Fruit fly (Drosophila melanogaster) whole organism, embryonic: ENCODE data around the gene CycB3.
A peak's percentile ranks its signal among the peaks of the same experiment; 100 is the strongest.

Experiments used
- Atf6 ChIP-seq: fragments of 200-800 bp; sonication (Bioruptor generic); IDR thresholded peaks from 2 replicates; pipeline ENCODE4 v1.3.6; 2022; ENCODE audit warnings: missing biosample characterization, missing genetic modification characterization
- CG10959 ChIP-seq: fragments of 200-800 bp; sonication (Bioruptor generic); IDR thresholded peaks from 2 replicates; pipeline ENCODE4 v1.3.6; 2022; ENCODE audit warnings: missing biosample characterization, missing genetic modification characterization
- CG11560 ChIP-seq: fragments of 200-800 bp; sonication (Bioruptor generic); IDR thresholded peaks from 3 replicates; pipeline ENCODE4 v1.3.6; 2022; ENCODE audit warnings: missing biosample characterization, missing genetic modification characterization
- CG11695 ChIP-seq: fragments of 200-800 bp; sonication (Bioruptor generic); IDR thresholded peaks from 3 replicates; pipeline ENCODE4 v1.3.6; 2022; ENCODE audit warnings: missing biosample characterization, missing genetic modification characterization
- CG11696 ChIP-seq: fragments of 200-800 bp; sonication (Bioruptor generic); IDR thresholded peaks from 2 replicates; pipeline ENCODE4 v1.3.6; 2022; ENCODE audit warnings: missing biosample characterization, missing genetic modification characterization
- CG12219 ChIP-seq: fragments of 200-800 bp; sonication (Bioruptor generic); optimal IDR thresholded peaks from 3 replicates; lab custom pipeline; 2018; ENCODE audit warnings: missing biosample characterization, mild to moderate bottlenecking, missing genetic modification characterization
- CG12391 ChIP-seq: fragments of 200-800 bp; sonication (Bioruptor generic); optimal IDR thresholded peaks from 3 replicates; lab custom pipeline; 2018; ENCODE audit warnings: missing biosample characterization, mild to moderate bottlenecking, missing genetic modification characterization, moderate library complexity
- CG14050 ChIP-seq: fragments of 200-800 bp; sonication (Bioruptor generic); IDR thresholded peaks from 3 replicates; pipeline ENCODE4 v1.3.6; 2022; ENCODE audit warnings: missing biosample characterization, missing genetic modification characterization
- CG15601 ChIP-seq: fragments of 200-800 bp; sonication (Bioruptor generic); optimal IDR thresholded peaks from 3 replicates; lab custom pipeline; 2019; ENCODE audit warnings: missing biosample characterization, mild to moderate bottlenecking, missing genetic modification characterization, moderate library complexity
- CG18011 ChIP-seq: fragments of 200-800 bp; sonication (Bioruptor generic); optimal IDR thresholded peaks from 2 replicates; lab custom pipeline; 2017; ENCODE audit warnings: missing biosample characterization, missing genetic modification characterization, mild to moderate bottlenecking, moderate library complexity, missing genotype
- CG30403 ChIP-seq: fragments of 200-800 bp; sonication (Bioruptor generic); optimal IDR thresholded peaks from 3 replicates; lab custom pipeline; 2016; ENCODE audit warnings: missing biosample characterization, missing genetic modification characterization
- CG3065 ChIP-seq: fragments of 200-800 bp; sonication (Bioruptor generic); optimal IDR thresholded peaks from 2 replicates; lab custom pipeline; 2016; ENCODE audit warnings: missing biosample characterization, missing genetic modification characterization
- CG31365 ChIP-seq: fragments of 200-800 bp; sonication (Bioruptor generic); optimal IDR thresholded peaks from 2 replicates; lab custom pipeline; 2018; ENCODE audit warnings: missing biosample characterization, mild to moderate bottlenecking, missing genetic modification characterization
- CG3163 ChIP-seq: fragments of 200-800 bp; sonication (Bioruptor generic); optimal IDR thresholded peaks from 3 replicates; lab custom pipeline; 2016; ENCODE audit warnings: missing biosample characterization, missing genetic modification characterization
- CG32767 ChIP-seq: fragments of 200-800 bp; sonication (Bioruptor generic); IDR thresholded peaks from 2 replicates; pipeline ENCODE4 v1.3.6; 2022; ENCODE audit warnings: missing biosample characterization, missing genetic modification characterization
- CG4328 ChIP-seq: fragments of 200-800 bp; sonication (Bioruptor generic); optimal IDR thresholded peaks from 3 replicates; lab custom pipeline; 2017; ENCODE audit warnings: missing biosample characterization, missing genetic modification reagents, missing genetic modification characterization
- CG4404 ChIP-seq: fragments of 200-800 bp; sonication (Bioruptor generic); IDR thresholded peaks from 2 replicates; pipeline ENCODE4 v1.3.6; 2022; ENCODE audit warnings: missing biosample characterization, missing genetic modification characterization
- CG6683 ChIP-seq: fragments of 200-800 bp; sonication (Bioruptor generic); optimal IDR thresholded peaks from 2 replicates; lab custom pipeline; 2017; ENCODE audit warnings: missing biosample characterization, mild to moderate bottlenecking, missing genetic modification characterization, missing genetic modification reagents
- Camta ChIP-seq: fragments of 200-800 bp; sonication (Bioruptor generic); optimal IDR thresholded peaks from 2 replicates; lab custom pipeline; 2016; ENCODE audit warnings: missing biosample characterization, missing genetic modification characterization
- CrebB ChIP-seq: fragments of 200-800 bp; sonication (Bioruptor generic); optimal IDR thresholded peaks from 3 replicates; lab custom pipeline; 2018; ENCODE audit warnings: missing biosample characterization, mild to moderate bottlenecking, missing genetic modification characterization
- Dfd ChIP-seq, 2 experiments: fragments of >200 bp; optimal IDR thresholded peaks; 2 replicates each; lab custom pipeline; 2017; ENCODE audit warnings: missing biosample characterization in 2 of 2, missing genetic modification characterization in 2 of 2
- Doc3 ChIP-seq: fragments of 200-800 bp; sonication (Bioruptor generic); IDR thresholded peaks from 3 replicates; pipeline ENCODE4 v1.3.6; 2022; ENCODE audit warnings: missing biosample characterization, missing genetic modification characterization; ENCODE audit not compliant: partially characterized antibody
- Eip74EF ChIP-seq, 2 experiments: fragments of 200-800 bp in 1 of 2; fragments of >200 bp in 1 of 2; sonication (Bioruptor generic) in 1 of 2; optimal IDR thresholded peaks; 2 replicates each; lab custom pipeline; 2017 to 2019; ENCODE audit warnings: missing biosample characterization in 2 of 2, missing genetic modification characterization in 2 of 2, mild to moderate bottlenecking in 1 of 2, moderate library complexity in 1 of 2
- Elba2 ChIP-seq: fragments of 200-800 bp; sonication (Bioruptor generic); optimal IDR thresholded peaks from 3 replicates; lab custom pipeline; 2016; ENCODE audit warnings: missing biosample characterization, missing genetic modification characterization
- Gsc ChIP-seq: fragments of 200-800 bp; sonication (Bioruptor generic); IDR thresholded peaks from 2 replicates; pipeline ENCODE4 v1.3.6; 2022; ENCODE audit warnings: missing biosample characterization, missing genetic modification characterization
- Hey ChIP-seq: fragments of 200-800 bp; sonication (Bioruptor generic); optimal IDR thresholded peaks from 3 replicates; lab custom pipeline; 2018; ENCODE audit warnings: missing biosample characterization, mild to moderate bottlenecking, missing genetic modification characterization
- Kr ChIP-seq: fragments of 200-800 bp; sonication (Bioruptor generic); optimal IDR thresholded peaks from 2 replicates; lab custom pipeline; 2017; ENCODE audit warnings: missing biosample characterization, mild to moderate bottlenecking, missing genetic modification characterization
- MBD-R2 ChIP-seq: fragments of 200-800 bp; sonication (Bioruptor generic); IDR thresholded peaks from 2 replicates; pipeline ENCODE4 v1.3.6; 2022; ENCODE audit warnings: missing biosample characterization, missing genetic modification characterization
- MTF-1 ChIP-seq: fragments of 200-800 bp; sonication (Bioruptor generic); optimal IDR thresholded peaks from 2 replicates; lab custom pipeline; 2018; ENCODE audit warnings: missing biosample characterization, mild to moderate bottlenecking, missing genetic modification characterization, borderline replicate concordance
- NC2α ChIP-seq: fragments of 200-800 bp; sonication (Bioruptor generic); optimal IDR thresholded peaks from 2 replicates; lab custom pipeline; 2016; ENCODE audit warnings: missing biosample characterization, missing genetic modification characterization
- NK7.1 ChIP-seq: fragments of 200-800 bp; sonication (Bioruptor generic); optimal IDR thresholded peaks from 3 replicates; lab custom pipeline; 2016; ENCODE audit warnings: missing biosample characterization, missing genetic modification characterization
- Oaz ChIP-seq: fragments of 200-800 bp; sonication (Bioruptor generic); IDR thresholded peaks from 2 replicates; pipeline ENCODE4 v1.3.6; 2022; ENCODE audit warnings: missing biosample characterization, missing genetic modification characterization
- Poxn ChIP-seq: fragments of 200-800 bp; sonication (Bioruptor generic); IDR thresholded peaks from 2 replicates; pipeline ENCODE4 v1.3.6; 2022; ENCODE audit warnings: missing biosample characterization, missing genetic modification characterization
- Ptx1 ChIP-seq: fragments of 200-800 bp; sonication (Bioruptor generic); IDR thresholded peaks from 2 replicates; pipeline ENCODE4 v1.3.6; 2022; ENCODE audit warnings: missing biosample characterization, missing genetic modification characterization
- Ssrp ChIP-seq: fragments of 200-800 bp; sonication (Bioruptor generic); optimal IDR thresholded peaks from 2 replicates; lab custom pipeline; 2018; ENCODE audit warnings: missing biosample characterization, mild to moderate bottlenecking, missing genetic modification characterization, moderate library complexity
- abd-A ChIP-seq: fragments of 200-800 bp; sonication (Bioruptor generic); optimal IDR thresholded peaks from 3 replicates; lab custom pipeline; 2019; ENCODE audit warnings: missing biosample characterization, mild to moderate bottlenecking, missing genetic modification characterization, moderate library complexity
- ash1 ChIP-seq: fragments of 200-800 bp; sonication (Bioruptor generic); optimal IDR thresholded peaks from 2 replicates; lab custom pipeline; 2018; ENCODE audit warnings: missing biosample characterization, mild to moderate bottlenecking, missing genetic modification characterization
- bcd ChIP-seq: fragments of 200-800 bp; sonication (Bioruptor generic); optimal IDR thresholded peaks from 2 replicates; lab custom pipeline; 2017; ENCODE audit warnings: missing biosample characterization, mild to moderate bottlenecking, missing genetic modification characterization
- corto ChIP-seq: fragments of 200-800 bp; sonication (Bioruptor generic); optimal IDR thresholded peaks from 2 replicates; lab custom pipeline; 2016; ENCODE audit warnings: missing biosample characterization, mild to moderate bottlenecking, missing genetic modification characterization, moderate library complexity
- gsb-n ChIP-seq: fragments of 200-800 bp; sonication (Bioruptor generic); optimal IDR thresholded peaks from 3 replicates; lab custom pipeline; 2018; ENCODE audit warnings: missing biosample characterization, mild to moderate bottlenecking, missing genetic modification characterization
- gt ChIP-seq: fragments of 200-800 bp; sonication (Bioruptor generic); IDR thresholded peaks from 2 replicates; pipeline ENCODE4 v1.3.6; 2022; ENCODE audit warnings: missing biosample characterization, missing genetic modification characterization
- hkb ChIP-seq, 2 experiments: fragments of 200-800 bp in 1 of 2; fragments of >200 bp in 1 of 2; sonication (Bioruptor generic) in 1 of 2; IDR thresholded peaks in 1 of 2; optimal IDR thresholded peaks in 1 of 2; 2 replicates each; pipeline versions ENCODE4 v1.3.6 to Lab custom; 2017 to 2022; ENCODE audit warnings: missing biosample characterization in 1 of 2, missing genetic modification characterization in 1 of 2
- hth ChIP-seq: fragments of >200 bp; optimal IDR thresholded peaks from 2 replicates; lab custom pipeline; 2017; ENCODE audit warnings: inconsistent platforms
- jing ChIP-seq: fragments of 200-800 bp; sonication (Bioruptor generic); optimal IDR thresholded peaks from 2 replicates; lab custom pipeline; 2018; ENCODE audit warnings: missing biosample characterization, mild to moderate bottlenecking, missing genetic modification characterization
- kni ChIP-seq: fragments of 200-800 bp; sonication (Bioruptor generic); optimal IDR thresholded peaks from 3 replicates; lab custom pipeline; 2017; ENCODE audit warnings: mild to moderate bottlenecking, missing biosample characterization, missing genetic modification reagents, missing genetic modification characterization
- lmd ChIP-seq: fragments of 200-800 bp; sonication (Bioruptor generic); IDR thresholded peaks from 2 replicates; pipeline ENCODE4 v1.3.6; 2022; ENCODE audit warnings: missing biosample characterization, missing genetic modification characterization
- luna ChIP-seq: fragments of 200-800 bp; sonication (Bioruptor generic); optimal IDR thresholded peaks from 2 replicates; lab custom pipeline; 2016; ENCODE audit warnings: missing biosample characterization, missing genetic modification characterization
- mirr ChIP-seq: fragments of 200-800 bp; sonication (Bioruptor generic); optimal IDR thresholded peaks from 3 replicates; lab custom pipeline; 2018; ENCODE audit warnings: missing biosample characterization, mild to moderate bottlenecking, missing genetic modification characterization
- nmo ChIP-seq: fragments of 200-800 bp; sonication (Bioruptor generic); optimal IDR thresholded peaks from 2 replicates; lab custom pipeline; 2018; ENCODE audit warnings: missing biosample characterization, mild to moderate bottlenecking, missing genetic modification characterization, moderate library complexity
- sens ChIP-seq: fragments of 200-800 bp; sonication (Bioruptor generic); peaks from one replicate; lab custom pipeline; 2016; ENCODE audit warnings: missing biosample characterization, missing genetic modification characterization
- zf30C ChIP-seq: fragments of 200-800 bp; sonication (Bioruptor generic); optimal IDR thresholded peaks from 3 replicates; lab custom pipeline; 2018; ENCODE audit warnings: missing biosample characterization, mild to moderate bottlenecking, missing genetic modification characterization

Gene CycB3

dm6 chr3R:24829887-24830351, 40.7 kb downstream of the CycB3 start, which contains the start of the genes Kaz and CG43273 (continued):
- no peak for TF ChIP-seq Eip74EF (GFP tag; optimal IDR thresholded peaks at IDR 0.05; lab: Kevin White, UChicago)
- peak; percentile 83 for TF ChIP-seq nmo
- no peak for TF ChIP-seq jing (GFP tag; lab: Kevin White, UChicago)
- no peak for TF ChIP-seq Camta
- no peak for TF ChIP-seq Gsc
- no peak for TF ChIP-seq abd-A (tag; lab: Kevin White, UChicago)
- no peak for TF ChIP-seq Atf6 (GFP tag; lab: Robert Waterston, UW)
- TF ChIP-seq CG11696 (GFP tag; lab: Robert Waterston, UW) = no peak
- TF ChIP-seq CG11560 (tag; lab: Robert Waterston, UW) = no peak
- peak; percentile 77 for TF ChIP-seq CG30403
- peak; percentile 67 for TF ChIP-seq bcd (GFP tag; lab: Kevin White, UChicago)
- TF ChIP-seq hth = no peak
- TF ChIP-seq lmd (GFP tag; lab: Robert Waterston, UW) = peak; percentile 34; the same call in 1 of the 2 replicates
- TF ChIP-seq CG12219 = no peak
- no peak for TF ChIP-seq Poxn (GFP tag; lab: Robert Waterston, UW)
- no peak for TF ChIP-seq gt (GFP tag; lab: Robert Waterston, UW)
- TF ChIP-seq CG31365 = no peak
- peak; percentile 81 for TF ChIP-seq CG12391
- no peak for TF ChIP-seq luna (GFP tag; lab: Kevin White, UChicago)
- no peak for TF ChIP-seq CG11695 (GFP tag; lab: Robert Waterston, UW)
- TF ChIP-seq kni (GFP tag; lab: Kevin White, UChicago) = no peak
- TF ChIP-seq gsb-n (tag; lab: Kevin White, UChicago) = no peak
- TF ChIP-seq Elba2 (GFP tag; lab: Kevin White, UChicago) = no peak
- no peak for TF ChIP-seq CG14050 (GFP tag; lab: Robert Waterston, UW)
- no peak for TF ChIP-seq hkb (optimal IDR thresholded peaks at IDR 0.05; lab: Kevin White, UChicago)
- TF ChIP-seq hkb (GFP tag; IDR thresholded peaks at IDR 0.05; lab: Robert Waterston, UW) = no peak
- no peak for TF ChIP-seq NC2α
- peak; percentile 75 for TF ChIP-seq Ptx1 (GFP tag; lab: Robert Waterston, UW)
- no peak; the same call in 1 of the 2 replicates for TF ChIP-seq CG32767
- TF ChIP-seq corto (GFP tag; lab: Kevin White, UChicago) = no peak
- TF ChIP-seq CG4328 (GFP tag; lab: Kevin White, UChicago) = peak; percentile 23
- TF ChIP-seq CG10959 = no peak
- TF ChIP-seq Kr (GFP tag; lab: Kevin White, UChicago) = no peak
- no peak for TF ChIP-seq NK7.1
- no peak for TF ChIP-seq ash1
- no peak for TF ChIP-seq MTF-1
- TF ChIP-seq Doc3 (GFP tag; lab: Robert Waterston, UW) = no peak
- TF ChIP-seq CG4404 (GFP tag; lab: Robert Waterston, UW) = no peak
- TF ChIP-seq CG3163 (GFP tag; lab: Kevin White, UChicago) = no peak
- no peak for TF ChIP-seq Hey (tag; lab: Kevin White, UChicago)
- no peak for TF ChIP-seq CG3065 (GFP tag; lab: Kevin White, UChicago)
- TF ChIP-seq sens = peak; percentile 81
- no peak for TF ChIP-seq Dfd (GFP tag; optimal IDR thresholded peaks at IDR 0.05; lab: Kevin White, UChicago)
- TF ChIP-seq zf30C = no peak
- no peak for TF ChIP-seq Oaz (GFP tag; lab: Robert Waterston, UW)
- TF ChIP-seq CG18011 = peak; percentile 57
- peak; percentile 66 for TF ChIP-seq Ssrp (tag; lab: Kevin White, UChicago)
- TF ChIP-seq MBD-R2 = peak; percentile 82
- no peak for TF ChIP-seq CrebB (tag; lab: Kevin White, UChicago)
- TF ChIP-seq CG15601 = peak; percentile 43
- no peak for TF ChIP-seq CG6683 (GFP tag; lab: Kevin White, UChicago)
- TF ChIP-seq mirr (GFP tag; lab: Kevin White, UChicago) = no peak
